Worm (Caenorhabditis elegans): ENCODE results near the gene K06H6.5.

- no peak for TF ChIP-seq pqm-1 (tag; optimal IDR thresholded peaks at IDR 0.05)
- TF ChIP-seq lin-29 (GFP tag; IDR thresholded peaks at IDR 0.05), result no peak
- no peak for TF ChIP-seq hlh-11 (tag; optimal IDR thresholded peaks at IDR 0.05)
- TF ChIP-seq pha-4 (GFP tag; IDR thresholded peaks at IDR 0.05), result no peak
- no peak for TF ChIP-seq pha-4 (tag; optimal IDR thresholded peaks at IDR 0.05)
These were observed 23.6 kb downstream of the K06H6.5 start for ce11 chrV:599783-600182.

Data from whole organism, L4 larva.